Worm (Caenorhabditis elegans): ENCODE data around the gene F36H9.10.
A peak's percentile ranks its signal among the peaks of the same experiment; 100 is the strongest.

The F36H9.10 gene

ce11 chrV:1779136-1779535 lies 18.9 kb upstream of the F36H9.10 start, which contains the start of gene F36H9.4:
TSS of gene F36H9.4 (minus strand) at chrV:1779236.
- TF ChIP-seq set-16 (GFP tag; IDR thresholded peaks at IDR 0.05) (no peak), arid-1 (GFP tag; conservative IDR thresholded peaks at IDR 0.05) (no peak), lin-39 (tag; optimal IDR thresholded peaks at IDR 0.05) (no peak), lin-15B (tag; optimal IDR thresholded peaks at IDR 0.05) (no peak), hmg-1.1 (GFP tag; IDR thresholded peaks at IDR 0.05) (no peak), ces-1 (GFP tag; optimal IDR thresholded peaks at IDR 0.05) (no peak), duxl-1 (tag; optimal IDR thresholded peaks at IDR 0.05; ENCODE audit: poor library complexity) (no peak), spr-1 (tag; optimal IDR thresholded peaks at IDR 0.05) (no peak), ZK337.2 (GFP tag; IDR thresholded peaks at IDR 0.05) (no peak), snpc-4 (tag; optimal IDR thresholded peaks at IDR 0.05) (no peak), nhr-11 (tag; optimal IDR thresholded peaks at IDR 0.05) (no peak), ama-1 (optimal IDR thresholded peaks at IDR 0.05) (no peak), saeg-2 (GFP tag; IDR thresholded peaks at IDR 0.05) (no peak), F44E2.7 (GFP tag; IDR thresholded peaks at IDR 0.05) (no peak)

DNA sequence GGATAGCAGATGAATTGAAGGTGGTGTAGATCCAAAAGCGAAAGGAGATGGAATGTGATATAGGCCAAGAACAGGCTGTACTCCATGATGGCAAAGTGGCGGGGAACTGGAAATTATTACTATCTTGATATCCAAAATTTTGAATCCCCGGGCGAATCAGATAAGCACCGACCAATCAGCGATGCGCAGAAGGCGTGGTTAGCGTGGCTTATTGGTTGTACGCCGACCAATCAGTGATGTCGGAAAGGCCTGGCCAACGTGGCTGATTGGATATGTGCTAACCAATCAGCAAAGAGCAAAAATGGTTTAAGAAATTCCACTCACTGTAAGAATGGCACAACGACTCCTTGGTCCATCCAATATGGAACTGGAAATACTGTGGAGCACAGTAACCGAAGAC lies 18.0 kb upstream of the F36H9.10 start:
- TF ChIP-seq unc-62 (GFP tag; optimal IDR thresholded peaks at IDR 0.05 in 1 of 2) (peak in 1 of 2 experiments; percentile 71), unc-62 (tag; optimal IDR thresholded peaks at IDR 0.05) (no peak), ceh-20 (GFP tag; IDR thresholded peaks at IDR 0.05) (no peak), aly-2 (tag; optimal IDR thresholded peaks at IDR 0.05) (no peak)

DNA sequence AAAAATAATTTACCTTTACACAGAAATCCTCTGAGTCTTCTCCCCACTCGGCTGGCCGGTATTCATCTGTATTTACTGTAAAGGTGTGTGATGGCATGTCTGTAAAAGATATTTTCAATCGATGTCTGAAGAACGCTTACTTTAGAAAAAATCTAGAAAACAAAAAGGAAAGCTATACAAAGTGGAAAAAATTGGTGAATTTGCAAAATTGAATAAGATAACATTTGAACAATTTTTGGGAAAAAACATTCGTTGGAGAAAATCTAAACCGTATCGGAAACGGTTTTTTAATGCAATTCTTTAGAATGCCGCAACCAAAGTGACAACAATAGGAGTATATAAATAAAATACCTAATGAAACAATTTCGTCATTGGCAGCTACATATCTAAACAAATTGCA lies 16.1 kb upstream of the F36H9.10 start, which contains the start of gene F36H9.5:
F36H9.5 (minus strand) TSS at position 101 of the 400 bp plus-strand sequence.
- TF ChIP-seq nhr-41 (GFP tag; IDR thresholded peaks at IDR 0.05): no peak
- TF ChIP-seq dmd-6 (GFP tag; IDR thresholded peaks at IDR 0.05): no peak
- no peak for TF ChIP-seq T20F7.1 (GFP tag; optimal IDR thresholded peaks at IDR 0.05)
- no peak for TF ChIP-seq ceh-62 (tag; optimal IDR thresholded peaks at IDR 0.05)
- no peak for TF ChIP-seq zfp-3 (GFP tag; conservative IDR thresholded peaks at IDR 0.05)
- no peak for TF ChIP-seq dpl-1 (GFP tag; optimal IDR thresholded peaks at IDR 0.05)
- TF ChIP-seq F44E2.7 (GFP tag; IDR thresholded peaks at IDR 0.05): no peak
- TF ChIP-seq unc-130 (GFP tag; optimal IDR thresholded peaks at IDR 0.05): no peak
- TF ChIP-seq dve-1 (tag; optimal IDR thresholded peaks at IDR 0.05; ENCODE audit: insufficient read depth): no peak
- TF ChIP-seq ceh-28 (tag; optimal IDR thresholded peaks at IDR 0.05): no peak

DNA sequence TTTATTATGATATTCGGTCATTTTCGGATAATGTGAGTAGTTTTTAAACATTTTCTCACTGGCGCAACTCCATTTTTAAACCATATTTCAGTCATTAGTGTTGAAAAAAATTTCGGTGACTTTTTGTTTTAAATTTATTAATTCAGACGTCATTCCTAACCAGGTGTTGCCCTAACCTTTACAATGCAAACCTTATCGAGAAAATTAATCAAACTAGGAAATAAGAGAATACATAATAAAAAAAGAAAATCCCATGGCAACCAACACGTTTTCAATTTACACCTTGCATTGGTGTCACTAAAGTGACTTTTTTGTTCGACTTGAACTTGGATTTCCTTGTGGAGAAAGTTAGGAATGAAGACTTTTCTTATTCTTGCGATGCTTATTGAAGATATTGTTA lies 9.8 kb upstream of the F36H9.10 start, which contains the start of gene F36H9.2:
F36H9.2 (plus strand) TSS at position 301 of the 400 bp plus-strand sequence.
- TF ChIP-seq fos-1 (tag; optimal IDR thresholded peaks at IDR 0.05) (no peak), ctbp-1 (GFP tag; IDR thresholded peaks at IDR 0.05) (no peak), hlh-11 (tag; optimal IDR thresholded peaks at IDR 0.05) (no peak), nhr-42 (GFP tag; IDR thresholded peaks at IDR 0.05) (no peak), ztf-11 (tag; optimal IDR thresholded peaks at IDR 0.05) (no peak), Y5F2A.4 (GFP tag; optimal IDR thresholded peaks at IDR 0.05) (no peak), sdz-12 (GFP tag; optimal IDR thresholded peaks at IDR 0.05) (no peak), nhr-6 (tag; optimal IDR thresholded peaks at IDR 0.05) (no peak), nhr-41 (GFP tag; IDR thresholded peaks at IDR 0.05) (no peak), set-16 (GFP tag; IDR thresholded peaks at IDR 0.05) (no peak), madf-5 (GFP tag; IDR thresholded peaks at IDR 0.05) (no peak), lin-29 (GFP tag; IDR thresholded peaks at IDR 0.05) (no peak), daf-8 (GFP tag; IDR thresholded peaks at IDR 0.05) (no peak), nhr-28 (tag; optimal IDR thresholded peaks at IDR 0.05) (no peak), snpc-4 (tag; optimal IDR thresholded peaks at IDR 0.05) (no peak), zag-1 (tag; optimal IDR thresholded peaks at IDR 0.05) (no peak), unc-39 (tag; optimal IDR thresholded peaks at IDR 0.05) (no peak), egl-43 (GFP tag; IDR thresholded peaks at IDR 0.05) (no peak)

Data from whole organism, L4 larva.